5 fruit fly cellular contexts compared by ENCODE assay signal in genomic region chrX:7000444-7001134, dm6.
TF ChIP-seq lines count a peak whose summit lies in the region.

No protein-coding gene starts in this region.

- TF ChIP-seq CTCF in whole organism, embryonic (GFP tag; optimal IDR thresholded peaks at IDR 0.05; lab: Kevin White, UChicago), result no peak

TF ChIP-seq in whole organism, 6 proteins besides CTCF, POLR2A, EP300 and RAD21:
- TF ChIP-seq Dll (optimal IDR thresholded peaks at IDR 0.05; lab: Kevin White, UChicago) (no peak), pan (optimal IDR thresholded peaks at IDR 0.05; lab: Kevin White, UChicago) (peak; percentile 45)

TF ChIP-seq in whole organism, embryonic, 481 proteins besides CTCF, POLR2A, EP300 and RAD21 (continues in another document):
- no peak for TF ChIP-seq al (GFP tag; IDR thresholded peaks at IDR 0.05; lab: Robert Waterston, UW)
- no peak for TF ChIP-seq PHDP (tag; optimal IDR thresholded peaks at IDR 0.05; lab: Kevin White, UChicago)
- peak; percentile 87 for TF ChIP-seq CG1832 (GFP tag; optimal IDR thresholded peaks at IDR 0.05; lab: Kevin White, UChicago)
- 0 out of 2 replicates have a peak, but pooled peaks have one; percentile 51 for TF ChIP-seq Ptx1 (GFP tag; IDR thresholded peaks at IDR 0.05; lab: Robert Waterston, UW)
- TF ChIP-seq CG12744 (GFP tag; optimal IDR thresholded peaks at IDR 0.05; lab: Kevin White, UChicago), result no peak
- no peak for TF ChIP-seq Hand (GFP tag; optimal IDR thresholded peaks at IDR 0.05; lab: Kevin White, UChicago)
- no peak for TF ChIP-seq sr (GFP tag; IDR thresholded peaks at IDR 0.05; lab: Robert Waterston, UW)
- TF ChIP-seq Kr (GFP tag; optimal IDR thresholded peaks at IDR 0.05; lab: Kevin White, UChicago), result no peak
- TF ChIP-seq tll (GFP tag; optimal IDR thresholded peaks at IDR 0.05; lab: Kevin White, UChicago), result no peak
- TF ChIP-seq zen2 (GFP tag; IDR thresholded peaks at IDR 0.05; lab: Robert Waterston, UW; ENCODE audit: partially characterized antibody), result no peak
- no peak for TF ChIP-seq peb (GFP tag; IDR thresholded peaks at IDR 0.05; lab: Robert Waterston, UW)
- no peak for TF ChIP-seq HmgD (GFP tag; optimal IDR thresholded peaks at IDR 0.05; lab: Kevin White, UChicago)
- TF ChIP-seq bsh (GFP tag; optimal IDR thresholded peaks at IDR 0.05; lab: Kevin White, UChicago), result peak in 1 of 2 experiments; percentile 21
- no peak for TF ChIP-seq Dbx (GFP tag; IDR thresholded peaks at IDR 0.05; lab: Robert Waterston, UW)
- no peak for TF ChIP-seq CG12299 (tag; optimal IDR thresholded peaks at IDR 0.05; lab: Kevin White, UChicago)
- TF ChIP-seq E2f2 (GFP tag; IDR thresholded peaks at IDR 0.05; lab: Robert Waterston, UW), result peak; percentile 30; the same call in 1 of the 2 replicates
- no peak for TF ChIP-seq z (GFP tag; IDR thresholded peaks at IDR 0.05; lab: Robert Waterston, UW)
- no peak for TF ChIP-seq CG2875 (GFP tag; optimal IDR thresholded peaks at IDR 0.05; lab: Kevin White, UChicago)
- peak; percentile 56 for TF ChIP-seq CG9437 (GFP tag; optimal IDR thresholded peaks at IDR 0.05; lab: Kevin White, UChicago)
- peak; percentile 43 for TF ChIP-seq CG12659 (GFP tag; optimal IDR thresholded peaks at IDR 0.05; lab: Kevin White, UChicago)
- no peak for TF ChIP-seq CG7556 (GFP tag; optimal IDR thresholded peaks at IDR 0.05; lab: Kevin White, UChicago)
- no peak for TF ChIP-seq Camta (GFP tag; optimal IDR thresholded peaks at IDR 0.05; lab: Kevin White, UChicago)
- peak; percentile 46 for TF ChIP-seq sd (tag; optimal IDR thresholded peaks at IDR 0.05; lab: Kevin White, UChicago)

TF ChIP-seq in whole organism, prepupa, 60 proteins besides CTCF, POLR2A, EP300 and RAD21 (continues in another document):
- TF ChIP-seq fkh (GFP tag; optimal IDR thresholded peaks at IDR 0.05; lab: Kevin White, UChicago), result no peak
- no peak for TF ChIP-seq CG7368 (GFP tag; optimal IDR thresholded peaks at IDR 0.05; lab: Kevin White, UChicago)
- peak; percentile 81 for TF ChIP-seq Eip78C (GFP tag; lab: Kevin White, UChicago)
- TF ChIP-seq CG8319 (GFP tag; optimal IDR thresholded peaks at IDR 0.05; lab: Kevin White, UChicago), result no peak
- TF ChIP-seq lz (GFP tag; optimal IDR thresholded peaks at IDR 0.05; lab: Kevin White, UChicago), result peak; percentile 6
- peak; percentile 19 for TF ChIP-seq spab (GFP tag; optimal IDR thresholded peaks at IDR 0.05; lab: Kevin White, UChicago)
- TF ChIP-seq Sox15 (GFP tag; optimal IDR thresholded peaks at IDR 0.05; lab: Kevin White, UChicago), result no peak
- peak in 1 of 2 experiments; percentile 59 for TF ChIP-seq salr (GFP tag; optimal IDR thresholded peaks at IDR 0.05; lab: Kevin White, UChicago)
- TF ChIP-seq Eip75B (GFP tag; optimal IDR thresholded peaks at IDR 0.05; lab: Kevin White, UChicago), result peak; percentile 53
- no peak for TF ChIP-seq Ets21C (GFP tag; optimal IDR thresholded peaks at IDR 0.05; lab: Kevin White, UChicago)
- TF ChIP-seq Ets96B (tag; optimal IDR thresholded peaks at IDR 0.05; lab: Kevin White, UChicago), result peak; percentile 17
- TF ChIP-seq CG32006 (GFP tag; optimal IDR thresholded peaks at IDR 0.05; lab: Kevin White, UChicago), result peak; percentile 65
- TF ChIP-seq CG11294 (GFP tag; IDR thresholded peaks at IDR 0.05; lab: Robert Waterston, UW), result no peak
- TF ChIP-seq cyc (GFP tag; optimal IDR thresholded peaks at IDR 0.05; lab: Kevin White, UChicago), result peak; percentile 38
- peak; percentile 46 for TF ChIP-seq acj6 (GFP tag; optimal IDR thresholded peaks at IDR 0.05; lab: Kevin White, UChicago)
- no peak for TF ChIP-seq Lpt (GFP tag; optimal IDR thresholded peaks at IDR 0.05; lab: Kevin White, UChicago)
- no peak for TF ChIP-seq CG34406 (GFP tag; optimal IDR thresholded peaks at IDR 0.05; lab: Kevin White, UChicago)
- no peak for TF ChIP-seq vri (GFP tag; optimal IDR thresholded peaks at IDR 0.05; lab: Kevin White, UChicago)
- TF ChIP-seq Sox102F (GFP tag; optimal IDR thresholded peaks at IDR 0.05; lab: Kevin White, UChicago), result peak; percentile 40
- TF ChIP-seq CG6792 (GFP tag; optimal IDR thresholded peaks at IDR 0.05; lab: Kevin White, UChicago), result peak; percentile 28
- peak; percentile 29 for TF ChIP-seq CG3919 (GFP tag; optimal IDR thresholded peaks at IDR 0.05; lab: Kevin White, UChicago)
- TF ChIP-seq topi (GFP tag; optimal IDR thresholded peaks at IDR 0.05; lab: Kevin White, UChicago), result no peak
- no peak for TF ChIP-seq CG6854 (GFP tag; optimal IDR thresholded peaks at IDR 0.05; lab: Kevin White, UChicago)
- peak in 1 of 2 experiments; percentile 54 for TF ChIP-seq ss (GFP tag; optimal IDR thresholded peaks at IDR 0.05; lab: Kevin White, UChicago)

TF ChIP-seq in whole organism, pupa, 21 proteins besides CTCF, POLR2A, EP300 and RAD21:
- TF ChIP-seq CG8159 (tag; optimal IDR thresholded peaks at IDR 0.05; lab: Kevin White, UChicago), result peak; percentile 47
- TF ChIP-seq CG32121 (GFP tag; IDR thresholded peaks at IDR 0.05; lab: Robert Waterston, UW), result no peak
- no peak for TF ChIP-seq CG17806 (tag; optimal IDR thresholded peaks at IDR 0.05; lab: Kevin White, UChicago)
- peak; percentile 46 for TF ChIP-seq CG8301 (tag; optimal IDR thresholded peaks at IDR 0.05; lab: Kevin White, UChicago)
- TF ChIP-seq EcR (GFP tag; optimal IDR thresholded peaks at IDR 0.05; lab: Kevin White, UChicago), result peak; percentile 33
- peak; percentile 41 for TF ChIP-seq Pif1A (GFP tag; optimal IDR thresholded peaks at IDR 0.05; lab: Kevin White, UChicago)
- TF ChIP-seq D1 (tag; optimal IDR thresholded peaks at IDR 0.05; lab: Kevin White, UChicago), result no peak
- no peak for TF ChIP-seq CG10348 (GFP tag; IDR thresholded peaks at IDR 0.05; lab: Robert Waterston, UW)
- TF ChIP-seq CG14655 (GFP tag; optimal IDR thresholded peaks at IDR 0.05; lab: Kevin White, UChicago), result peak; percentile 67
- no peak for TF ChIP-seq Ets98B (GFP tag; IDR thresholded peaks at IDR 0.05; lab: Robert Waterston, UW)
- TF ChIP-seq CG34367 (tag; optimal IDR thresholded peaks at IDR 0.05; lab: Kevin White, UChicago), result peak; percentile 28
- TF ChIP-seq fd96Ca (GFP tag; IDR thresholded peaks at IDR 0.05; lab: Robert Waterston, UW), result no peak
- TF ChIP-seq Pif1B (GFP tag; optimal IDR thresholded peaks at IDR 0.05; lab: Kevin White, UChicago), result no peak
- TF ChIP-seq CG12605 (GFP tag; IDR thresholded peaks at IDR 0.05; lab: Robert Waterston, UW), result no peak
- TF ChIP-seq CG9948 (tag; optimal IDR thresholded peaks at IDR 0.05; lab: Kevin White, UChicago), result peak; percentile 20
- no peak for TF ChIP-seq gl (tag; optimal IDR thresholded peaks at IDR 0.05; lab: Kevin White, UChicago)
- TF ChIP-seq CG15710 (tag; optimal IDR thresholded peaks at IDR 0.05; lab: Kevin White, UChicago), result peak; percentile 40
- TF ChIP-seq CG13204 (GFP tag; optimal IDR thresholded peaks at IDR 0.05; lab: Kevin White, UChicago), result no peak
- no peak for TF ChIP-seq rn (GFP tag; IDR thresholded peaks at IDR 0.05; lab: Robert Waterston, UW)
- no peak for TF ChIP-seq CG4496 (GFP tag; IDR thresholded peaks at IDR 0.05; lab: Robert Waterston, UW)
- no peak for TF ChIP-seq Snoo (tag; optimal IDR thresholded peaks at IDR 0.05; lab: Kevin White, UChicago)

TF ChIP-seq in whole organism, wandering third instar larva, 38 proteins besides CTCF, POLR2A, EP300 and RAD21 (continues in another document):
- TF ChIP-seq h (GFP tag; optimal IDR thresholded peaks at IDR 0.05; lab: Kevin White, UChicago) (no peak), jim (GFP tag; optimal IDR thresholded peaks at IDR 0.05; lab: Kevin White, UChicago) (no peak), CrebA (GFP tag; optimal IDR thresholded peaks at IDR 0.05; lab: Kevin White, UChicago; ENCODE audit: borderline replicate concordance) (no peak), sage (GFP tag; optimal IDR thresholded peaks at IDR 0.05; lab: Kevin White, UChicago) (no peak), Vsx2 (GFP tag; optimal IDR thresholded peaks at IDR 0.05; lab: Kevin White, UChicago; ENCODE audit: partially characterized antibody) (peak; percentile 63), Hnf4 (GFP tag; optimal IDR thresholded peaks at IDR 0.05; lab: Kevin White, UChicago) (no peak), tai (GFP tag; optimal IDR thresholded peaks at IDR 0.05; lab: Kevin White, UChicago) (peak; percentile 25), br (GFP tag; optimal IDR thresholded peaks at IDR 0.05; lab: Kevin White, UChicago) (no peak), dmrt93B (GFP tag; optimal IDR thresholded peaks at IDR 0.05; lab: Kevin White, UChicago) (no peak), usp (GFP tag; optimal IDR thresholded peaks at IDR 0.05; lab: Kevin White, UChicago) (no peak), Hr83 (GFP tag; optimal IDR thresholded peaks at IDR 0.05; lab: Kevin White, UChicago; ENCODE audit: poor library complexity, severe bottlenecking) (no peak), Rel (GFP tag; optimal IDR thresholded peaks at IDR 0.05; lab: Kevin White, UChicago) (no peak), Rel (tag; optimal IDR thresholded peaks at IDR 0.05; lab: Kevin White, UChicago) (no peak), Dif (GFP tag; optimal IDR thresholded peaks at IDR 0.05; lab: Kevin White, UChicago; ENCODE audit: partially characterized antibody) (peak; percentile 51), lola (GFP tag; optimal IDR thresholded peaks at IDR 0.05; lab: Kevin White, UChicago) (no peak), foxo (GFP tag; optimal IDR thresholded peaks at IDR 0.05; lab: Kevin White, UChicago) (no peak), dsf (GFP tag; optimal IDR thresholded peaks at IDR 0.05; lab: Kevin White, UChicago; ENCODE audit: borderline replicate concordance) (no peak), OdsH (GFP tag; optimal IDR thresholded peaks at IDR 0.05; lab: Kevin White, UChicago) (no peak), pan (optimal IDR thresholded peaks at IDR 0.05; lab: Kevin White, UChicago) (no peak), GATAd (GFP tag; optimal IDR thresholded peaks at IDR 0.05; lab: Kevin White, UChicago) (no peak), CG9705 (GFP tag; optimal IDR thresholded peaks at IDR 0.05; lab: Kevin White, UChicago) (no peak), dl (GFP tag; optimal IDR thresholded peaks at IDR 0.05; lab: Kevin White, UChicago; ENCODE audit: insufficient read depth in 1 of 2, partially characterized antibody in 2 of 2) (peak; percentile 19 to 20), Jra (GFP tag; optimal IDR thresholded peaks at IDR 0.05; lab: Kevin White, UChicago) (no peak), CG32264 (GFP tag; optimal IDR thresholded peaks at IDR 0.05; lab: Kevin White, UChicago) (no peak), brk (GFP tag; optimal IDR thresholded peaks at IDR 0.05; lab: Kevin White, UChicago) (no peak), Hr78 (GFP tag; optimal IDR thresholded peaks at IDR 0.05; lab: Kevin White, UChicago) (no peak), fru (GFP tag; optimal IDR thresholded peaks at IDR 0.05; lab: Kevin White, UChicago) (peak; percentile 57), N (GFP tag; optimal IDR thresholded peaks at IDR 0.05; lab: Kevin White, UChicago) (no peak), Dfd (GFP tag; optimal IDR thresholded peaks at IDR 0.05; lab: Kevin White, UChicago) (no peak), Sp1 (GFP tag; optimal IDR thresholded peaks at IDR 0.05; lab: Kevin White, UChicago) (peak; percentile 29), Mio (GFP tag; optimal IDR thresholded peaks at IDR 0.05; lab: Kevin White, UChicago) (no peak), rgr (GFP tag; optimal IDR thresholded peaks at IDR 0.05; lab: Kevin White, UChicago) (no peak)
